Fruit fly (Drosophila melanogaster): ENCODE results near the gene CG11756.

- TF ChIP-seq psq (optimal IDR thresholded peaks at IDR 0.05) = no peak
- TF ChIP-seq Dll (optimal IDR thresholded peaks at IDR 0.05) = no peak
- TF ChIP-seq pan (optimal IDR thresholded peaks at IDR 0.05) = no peak
- no peak for TF ChIP-seq usp (GFP tag; optimal IDR thresholded peaks at IDR 0.05)
- TF ChIP-seq CG8478 (optimal IDR thresholded peaks at IDR 0.05) = no peak
- no peak for TF ChIP-seq EcR (GFP tag; optimal IDR thresholded peaks at IDR 0.05)
Observed at dm6 chrX:11302683-11303082, 45.2 kb upstream of the CG11756 start, which contains the start of gene CG44422.
